Worm (Caenorhabditis elegans) whole organism, late embryonic: ENCODE measurements around the gene nop-1.
A peak's percentile ranks its signal among the peaks of the same experiment; 100 is the strongest.

Source experiments
- C08G9.2 ChIP-seq: sonication (generic microtip); optimal IDR thresholded peaks from 2 replicates; lab custom pipeline; 2016; ENCODE audit warnings: mild to moderate bottlenecking, missing genetic modification characterization, moderate library complexity, missing compliant biosample characterization
- F13H6.1 ChIP-seq: sonication (generic microtip); optimal IDR thresholded peaks from 2 replicates; lab custom pipeline; 2016; ENCODE audit warnings: missing genetic modification characterization, missing compliant biosample characterization
- K02D7.2 ChIP-seq: sonication (generic microtip); optimal IDR thresholded peaks from 2 replicates; lab custom pipeline; 2017; ENCODE audit warnings: mild to moderate bottlenecking, missing genetic modification characterization, missing compliant biosample characterization
- ahr-1 ChIP-seq: sonication (generic microtip); optimal IDR thresholded peaks from 2 replicates; lab custom pipeline; 2016; ENCODE audit warnings: missing genetic modification characterization, missing compliant biosample characterization
- ama-1 ChIP-seq: fragments of 150-350 bp; optimal IDR thresholded peaks from 2 replicates; lab custom pipeline; 2014
- ceh-14 ChIP-seq: sonication (generic microtip); optimal IDR thresholded peaks from 2 replicates; lab custom pipeline; 2016; ENCODE audit warnings: missing genotype, missing genetic modification characterization, missing compliant biosample characterization
- ceh-19 ChIP-seq: fragments of 200-800 bp; sonication (Bioruptor generic); optimal IDR thresholded peaks from 2 replicates; lab custom pipeline; 2018; ENCODE audit warnings: mild to moderate bottlenecking, missing genetic modification characterization, missing compliant biosample characterization
- ceh-2 ChIP-seq: sonication (generic microtip); optimal IDR thresholded peaks from 2 replicates; lab custom pipeline; 2016; ENCODE audit warnings: missing genotype, missing genetic modification characterization, missing compliant biosample characterization
- ceh-22 ChIP-seq: sonication (generic microtip); optimal IDR thresholded peaks from 2 replicates; lab custom pipeline; 2017; ENCODE audit warnings: missing biosample characterization, missing genetic modification characterization
- ceh-24 ChIP-seq: sonication (generic microtip); optimal IDR thresholded peaks from 2 replicates; lab custom pipeline; 2016; ENCODE audit warnings: mild to moderate bottlenecking, missing genetic modification characterization, missing compliant biosample characterization
- ceh-31 ChIP-seq: sonication (generic microtip); optimal IDR thresholded peaks from 2 replicates; lab custom pipeline; 2016; ENCODE audit warnings: missing genetic modification characterization, missing compliant biosample characterization
- ceh-34 ChIP-seq: sonication (generic microtip); optimal IDR thresholded peaks from 2 replicates; lab custom pipeline; 2016; ENCODE audit warnings: mild to moderate bottlenecking, missing genetic modification characterization, missing compliant biosample characterization
- ceh-48 ChIP-seq: sonication (generic microtip); optimal IDR thresholded peaks from 2 replicates; lab custom pipeline; 2016; ENCODE audit warnings: missing genetic modification characterization, inconsistent platforms, missing compliant biosample characterization
- ceh-6 ChIP-seq: fragments of 200-800 bp; sonication (Bioruptor generic); optimal IDR thresholded peaks from 2 replicates; lab custom pipeline; 2018; ENCODE audit warnings: mild to moderate bottlenecking, missing genetic modification characterization, missing compliant biosample characterization
- ceh-9 ChIP-seq: sonication (generic microtip); optimal IDR thresholded peaks from 2 replicates; lab custom pipeline; 2016; ENCODE audit warnings: mild to moderate bottlenecking, missing genetic modification characterization, inconsistent platforms, missing compliant biosample characterization
- dmd-4 ChIP-seq: sonication (generic microtip); optimal IDR thresholded peaks from 2 replicates; lab custom pipeline; 2016; ENCODE audit warnings: borderline replicate concordance, missing genetic modification characterization, missing compliant biosample characterization
- dve-1 ChIP-seq: sonication (generic microtip); optimal IDR thresholded peaks from 2 replicates; lab custom pipeline; 2017; ENCODE audit warnings: antibody characterized with exemption, mild to moderate bottlenecking, missing genetic modification characterization, missing compliant biosample characterization
- elt-2 ChIP-seq: sonication (generic microtip); optimal IDR thresholded peaks from 2 replicates; lab custom pipeline; 2016; ENCODE audit warnings: missing genetic modification reagents, missing genetic modification characterization, missing compliant biosample characterization
- elt-4 ChIP-seq: sonication (generic microtip); optimal IDR thresholded peaks from 2 replicates; lab custom pipeline; 2016; ENCODE audit warnings: missing genetic modification characterization, missing compliant biosample characterization
- eyg-1 ChIP-seq: sonication (generic microtip); optimal IDR thresholded peaks from 2 replicates; lab custom pipeline; 2016; ENCODE audit warnings: missing genotype, missing genetic modification characterization, missing compliant biosample characterization
- fkh-10 ChIP-seq: fragments of 150-350 bp; optimal IDR thresholded peaks from 2 replicates; lab custom pipeline; 2014; ENCODE audit warnings: missing biosample characterization, missing genetic modification reagents, missing genetic modification characterization
- hlh-30 ChIP-seq: sonication (generic microtip); optimal IDR thresholded peaks from 2 replicates; lab custom pipeline; 2017; ENCODE audit warnings: antibody characterized with exemption, missing genetic modification characterization, missing compliant biosample characterization; ENCODE audit not compliant: insufficient read depth
- hlh-8 ChIP-seq: sonication (generic microtip); optimal IDR thresholded peaks from 2 replicates; lab custom pipeline; 2016; ENCODE audit warnings: missing genotype, missing genetic modification characterization, missing compliant biosample characterization
- nfya-1 ChIP-seq: sonication (generic microtip); optimal IDR thresholded peaks from 2 replicates; lab custom pipeline; 2017; ENCODE audit warnings: missing genetic modification characterization, mild to moderate bottlenecking, missing compliant biosample characterization, antibody characterized with exemption, moderate library complexity
- nhr-11 ChIP-seq: fragments of 150-350 bp; optimal IDR thresholded peaks from 2 replicates; lab custom pipeline; 2014; ENCODE audit warnings: missing biosample characterization, missing genetic modification characterization
- nhr-232 ChIP-seq: sonication (generic microtip); optimal IDR thresholded peaks from 2 replicates; lab custom pipeline; 2016; ENCODE audit warnings: missing genetic modification characterization, missing compliant biosample characterization
- odd-2 ChIP-seq: sonication (generic microtip); optimal IDR thresholded peaks from 2 replicates; lab custom pipeline; 2017; ENCODE audit warnings: antibody characterized with exemption, mild to moderate bottlenecking, missing genetic modification characterization, missing compliant biosample characterization
- pax-1 ChIP-seq: fragments of 150-350 bp; optimal IDR thresholded peaks from 2 replicates; lab custom pipeline; 2014; ENCODE audit warnings: missing biosample characterization, missing genetic modification characterization
- pha-2 ChIP-seq: sonication (generic microtip); optimal IDR thresholded peaks from 2 replicates; lab custom pipeline; 2017; ENCODE audit warnings: mild to moderate bottlenecking, missing genetic modification characterization, missing compliant biosample characterization
- ref-2 ChIP-seq: sonication (generic microtip); optimal IDR thresholded peaks from 2 replicates; lab custom pipeline; 2016; ENCODE audit warnings: missing genetic modification characterization, missing compliant biosample characterization
- ttx-3 ChIP-seq: sonication (generic microtip); optimal IDR thresholded peaks from 2 replicates; lab custom pipeline; 2016; ENCODE audit warnings: missing genetic modification reagents, missing genetic modification characterization, missing compliant biosample characterization
- unc-42 ChIP-seq: sonication (generic microtip); optimal IDR thresholded peaks from 2 replicates; lab custom pipeline; 2016; ENCODE audit warnings: missing genotype, missing genetic modification characterization, missing compliant biosample characterization
- unc-55 ChIP-seq: sonication (generic microtip); optimal IDR thresholded peaks from 2 replicates; lab custom pipeline; 2017; ENCODE audit warnings: missing biosample characterization, missing genetic modification reagents, missing genetic modification characterization
- zip-5 ChIP-seq: sonication (generic microtip); optimal IDR thresholded peaks from 2 replicates; lab custom pipeline; 2016; ENCODE audit warnings: missing genetic modification characterization, missing compliant biosample characterization

Gene nop-1

ce11 chrIII:5939453-5940296, 18.8 kb upstream of the nop-1 start, which contains the start of gene ubq-1:
TSS of gene ubq-1 (plus strand) at chrIII:5940254.
- TF ChIP-seq hlh-30: peak; percentile 41
- no peak for TF ChIP-seq dve-1 (tag; lab: Kevin White, UChicago)
- TF ChIP-seq ref-2 (tag; lab: Kevin White, UChicago): peak; percentile 36

- TF ChIP-seq nhr-232 (tag; lab: Kevin White, UChicago) (peak; percentile 5), nfya-1 (tag; lab: Kevin White, UChicago) (peak; percentile 61), ceh-48 (peak; percentile 95), zip-5 (no peak), elt-2 (tag; lab: Kevin White, UChicago) (peak; percentile 18), unc-55 (GFP tag; lab: Kevin White, UChicago) (peak; percentile 35), ceh-14 (peak; percentile 5), nhr-11 (tag; lab: Kevin White, UChicago) (no peak), elt-4 (tag; lab: Kevin White, UChicago) (no peak), ceh-31 (tag; lab: Kevin White, UChicago) (peak; percentile 38), hlh-30 (peak; percentile 94), ceh-34 (tag; lab: Kevin White, UChicago) (no peak), ceh-6 (GFP tag; lab: Kevin White, UChicago) (no peak), unc-42 (tag; lab: Kevin White, UChicago) (no peak), ama-1 (lab: Kevin White, UChicago) (peak; percentile 84), C08G9.2 (peak; percentile 44), ceh-2 (tag; lab: Kevin White, UChicago) (no peak)
Observed at ce11 chrIII:5940525-5940974, 18.0 kb upstream of the nop-1 start.

ce11 chrIII:5942104-5942503, 16.4 kb upstream of the nop-1 start:
- TF ChIP-seq F13H6.1 (tag; lab: Kevin White, UChicago): no peak
- no peak for TF ChIP-seq hlh-8 (tag; lab: Kevin White, UChicago)
- TF ChIP-seq ceh-19 (GFP tag; lab: Kevin White, UChicago): no peak
- TF ChIP-seq C08G9.2: no peak
- no peak for TF ChIP-seq ceh-9
- TF ChIP-seq ceh-2 (tag; lab: Kevin White, UChicago): no peak
- no peak for TF ChIP-seq ahr-1
- no peak for TF ChIP-seq ref-2 (tag; lab: Kevin White, UChicago)
- TF ChIP-seq dve-1 (tag; lab: Kevin White, UChicago): no peak
- no peak for TF ChIP-seq dmd-4 (tag; lab: Kevin White, UChicago)
- TF ChIP-seq, all 69 proteins: peak for 0

ce11 chrIII:5943368-5944180, 14.9 kb upstream of the nop-1 start:
- TF ChIP-seq ama-1 (lab: Kevin White, UChicago) (peak; percentile 86), ceh-24 (tag; lab: Kevin White, UChicago) (no peak)
- TF ChIP-seq, all 69 proteins: peak for 1

- TF ChIP-seq fkh-10 (GFP tag; lab: Kevin White, UChicago): no peak
- TF ChIP-seq pax-1 (tag; lab: Kevin White, UChicago): no peak
- TF ChIP-seq pha-2: no peak
- no peak for TF ChIP-seq dve-1 (tag; lab: Kevin White, UChicago)
- TF ChIP-seq odd-2: no peak
- no peak for TF ChIP-seq ceh-22 (tag; lab: Kevin White, UChicago)
- no peak for TF ChIP-seq K02D7.2 (tag; lab: Kevin White, UChicago)
- no peak for TF ChIP-seq ttx-3 (tag; lab: Kevin White, UChicago)
- TF ChIP-seq eyg-1 (tag; lab: Kevin White, UChicago): no peak
- TF ChIP-seq elt-4 (tag; lab: Kevin White, UChicago): no peak
Observed at ce11 chrIII:5945865-5946264, 12.7 kb upstream of the nop-1 start, which contains the start of gene F25B5.5. TSS of gene F25B5.5 (minus strand) at chrIII:5946124.
